Worm (Caenorhabditis elegans) whole organism, young adult: ENCODE measurements around the gene decr-1.1.
A peak's percentile ranks its signal among the peaks of the same experiment; 100 is the strongest.

Experiments
- B0035.1 ChIP-seq: sonication (generic microtip); optimal IDR thresholded peaks from 2 replicates; lab custom pipeline; 2016; ENCODE audit warnings: missing genetic modification characterization, mild to moderate bottlenecking, missing compliant biosample characterization, missing genotype, missing genetic modification reagents
- B0261.1 ChIP-seq: sonication (generic microtip); optimal IDR thresholded peaks from 2 replicates; lab custom pipeline; 2016; ENCODE audit warnings: mild to moderate bottlenecking, missing genetic modification characterization, moderate library complexity, missing compliant biosample characterization
- F10E7.11 ChIP-seq: sonication (generic microtip); optimal IDR thresholded peaks from 2 replicates; lab custom pipeline; 2017; ENCODE audit warnings: mild to moderate bottlenecking, missing genetic modification characterization, moderate library complexity, missing compliant biosample characterization
- F22D6.2 ChIP-seq: sonication (generic microtip); optimal IDR thresholded peaks from 2 replicates; lab custom pipeline; 2016; ENCODE audit warnings: mild to moderate bottlenecking, missing genetic modification characterization, missing compliant biosample characterization
- F49E8.2 ChIP-seq: sonication (generic microtip); optimal IDR thresholded peaks from 3 replicates; lab custom pipeline; 2017; ENCODE audit warnings: missing genetic modification characterization, mild to moderate bottlenecking, missing compliant biosample characterization, antibody characterized with exemption, moderate library complexity; ENCODE audit not compliant: insufficient read depth
- F55B11.4 ChIP-seq: sonication (generic microtip); optimal IDR thresholded peaks from 2 replicates; lab custom pipeline; 2016; ENCODE audit warnings: missing compliant biosample characterization, missing genetic modification characterization, borderline replicate concordance; ENCODE audit not compliant: insufficient read depth
- F57A8.1 ChIP-seq: fragments of 200-800 bp; sonication (Bioruptor generic); optimal IDR thresholded peaks from 2 replicates; lab custom pipeline; 2018; ENCODE audit warnings: mild to moderate bottlenecking, missing genetic modification characterization, moderate library complexity, missing compliant biosample characterization
- K11D2.4 ChIP-seq: fragments of 200-800 bp; sonication (Bioruptor generic); IDR thresholded peaks from 2 replicates; pipeline ENCODE4 v1.3.6; 2022; ENCODE audit warnings: missing genetic modification reagents, missing genetic modification characterization, missing compliant biosample characterization
- K12H6.12 ChIP-seq: fragments of 200-800 bp; sonication (Bioruptor generic); optimal IDR thresholded peaks from 2 replicates; lab custom pipeline; 2018; ENCODE audit warnings: mild to moderate bottlenecking, missing genetic modification characterization, missing compliant biosample characterization
- ZK185.1 ChIP-seq: sonication (generic microtip); optimal IDR thresholded peaks from 2 replicates; lab custom pipeline; 2016; ENCODE audit warnings: mild to moderate bottlenecking, missing genetic modification characterization, missing compliant biosample characterization; ENCODE audit not compliant: poor library complexity, severe bottlenecking
- atf-7 ChIP-seq: sonication (generic microtip); optimal IDR thresholded peaks from 2 replicates; lab custom pipeline; 2017; ENCODE audit warnings: mild to moderate bottlenecking, missing genetic modification characterization, missing compliant biosample characterization
- attf-3 ChIP-seq: fragments of 200-800 bp; sonication (Bioruptor generic); conservative IDR thresholded peaks from 2 replicates; pipeline ENCODE4 v1.3.6; 2022; ENCODE audit warnings: missing genetic modification reagents, missing genetic modification characterization, missing compliant biosample characterization
- cebp-2 ChIP-seq: fragments of 200-800 bp; sonication (Bioruptor generic); IDR thresholded peaks from 2 replicates; pipeline ENCODE4 v1.3.6; 2022; ENCODE audit warnings: missing genetic modification characterization, missing compliant biosample characterization
- ceh-27 ChIP-seq: fragments of 200-800 bp; sonication (Bioruptor generic); optimal IDR thresholded peaks from 2 replicates; lab custom pipeline; 2018; ENCODE audit warnings: mild to moderate bottlenecking, missing genetic modification characterization, moderate library complexity, missing compliant biosample characterization
- ceh-40 ChIP-seq: fragments of 200-800 bp; sonication (Bioruptor generic); IDR thresholded peaks from 2 replicates; pipeline ENCODE4 v1.3.6; 2022; ENCODE audit warnings: missing genetic modification characterization, missing compliant biosample characterization
- ceh-58 ChIP-seq: fragments of 200-800 bp; sonication (Bioruptor generic); IDR thresholded peaks from 2 replicates; pipeline ENCODE4 v1.3.6; 2022; ENCODE audit warnings: missing genetic modification characterization, missing compliant biosample characterization
- ceh-91 ChIP-seq: fragments of 200-800 bp; sonication (Bioruptor generic); IDR thresholded peaks from 2 replicates; pipeline ENCODE4 v1.3.6; 2022; ENCODE audit warnings: missing genetic modification reagents, missing genetic modification characterization, missing compliant biosample characterization
- dox-1 ChIP-seq: fragments of 200-800 bp; sonication (Bioruptor generic); IDR thresholded peaks from 2 replicates; pipeline ENCODE4 v1.3.6; 2022; ENCODE audit warnings: missing genetic modification reagents, missing genetic modification characterization, missing compliant biosample characterization
- dpff-1 ChIP-seq: sonication (generic microtip); optimal IDR thresholded peaks from 2 replicates; lab custom pipeline; 2017; ENCODE audit warnings: mild to moderate bottlenecking, missing genetic modification characterization, missing compliant biosample characterization
- dpl-1 ChIP-seq: fragments of 150-350 bp; optimal IDR thresholded peaks from 2 replicates; lab custom pipeline; 2014; ENCODE audit warnings: missing biosample characterization, missing genetic modification reagents, missing genetic modification characterization
- hlh-26 ChIP-seq: fragments of 200-800 bp; sonication (Bioruptor generic); conservative IDR thresholded peaks from 2 replicates; pipeline ENCODE4 v1.3.6; 2022; ENCODE audit warnings: missing genetic modification reagents, missing genetic modification characterization, missing compliant biosample characterization
- hmg-1.2 ChIP-seq: fragments of 200-800 bp; sonication (Bioruptor generic); IDR thresholded peaks from 2 replicates; pipeline ENCODE4 v1.3.6; 2022; ENCODE audit warnings: missing genetic modification reagents, missing genetic modification characterization, missing compliant biosample characterization
- hsf-1 ChIP-seq: fragments of 200-800 bp; sonication (Bioruptor generic); IDR thresholded peaks from 2 replicates; pipeline ENCODE4 v1.3.6; 2022; ENCODE audit warnings: missing genetic modification reagents, missing genetic modification characterization, missing compliant biosample characterization
- let-526 ChIP-seq: fragments of 200-800 bp; sonication (Bioruptor generic); IDR thresholded peaks from 2 replicates; pipeline ENCODE4 v1.3.6; 2022; ENCODE audit warnings: missing genetic modification reagents, missing genetic modification characterization, missing compliant biosample characterization
- lin-54 ChIP-seq: fragments of 200-800 bp; sonication (Bioruptor generic); optimal IDR thresholded peaks from 2 replicates; lab custom pipeline; 2018; ENCODE audit warnings: mild to moderate bottlenecking, missing genetic modification characterization, missing compliant biosample characterization
- lir-1 ChIP-seq: fragments of 200-800 bp; sonication (Bioruptor generic); conservative IDR thresholded peaks from 2 replicates; pipeline ENCODE4 v1.3.6; 2022; ENCODE audit warnings: missing genetic modification reagents, missing genetic modification characterization, missing compliant biosample characterization
- nfya-1 ChIP-seq: sonication (generic microtip); optimal IDR thresholded peaks from 2 replicates; lab custom pipeline; 2017; ENCODE audit warnings: antibody characterized with exemption, missing compliant biosample characterization, missing genetic modification characterization, borderline replicate concordance; ENCODE audit not compliant: insufficient read depth
- nfyb-1 ChIP-seq: fragments of 200-800 bp; sonication (Bioruptor generic); IDR thresholded peaks from 2 replicates; pipeline ENCODE4 v1.3.6; 2022; ENCODE audit warnings: missing genetic modification reagents, missing genetic modification characterization, missing compliant biosample characterization
- nhr-179 ChIP-seq: sonication (generic microtip); optimal IDR thresholded peaks from 2 replicates; lab custom pipeline; 2016; ENCODE audit warnings: mild to moderate bottlenecking, missing genetic modification characterization, missing compliant biosample characterization
- nhr-27 ChIP-seq: fragments of 200-800 bp; sonication (Bioruptor generic); optimal IDR thresholded peaks from 2 replicates; lab custom pipeline; 2018; ENCODE audit warnings: mild to moderate bottlenecking, missing genetic modification characterization, moderate library complexity, missing compliant biosample characterization
- nhr-80 ChIP-seq: sonication (generic microtip); optimal IDR thresholded peaks from 2 replicates; lab custom pipeline; 2016; ENCODE audit warnings: missing genetic modification characterization, missing compliant biosample characterization
- nhr-90 ChIP-seq: sonication (generic microtip); optimal IDR thresholded peaks from 2 replicates; lab custom pipeline; 2016; ENCODE audit warnings: missing genotype, mild to moderate bottlenecking, missing genetic modification characterization, missing compliant biosample characterization
- rec-8 ChIP-seq, 2 experiments: sonication (generic microtip); optimal IDR thresholded peaks; 2 replicates each; lab custom pipeline; 2016; ENCODE audit warnings: mild to moderate bottlenecking in 2 of 2, missing genetic modification characterization in 2 of 2, missing genetic modification reagents in 2 of 2, missing genotype in 2 of 2, missing biosample characterization in 1 of 2, missing compliant biosample characterization in 1 of 2, moderate library complexity in 1 of 2
- unc-62 ChIP-seq: fragments of 150-350 bp; optimal IDR thresholded peaks from 2 replicates; lab custom pipeline; 2014; ENCODE audit warnings: missing biosample characterization, missing genetic modification reagents, missing genetic modification characterization
- ztf-28 ChIP-seq: fragments of 200-800 bp; sonication (Bioruptor generic); IDR thresholded peaks from 2 replicates; pipeline ENCODE4 v1.3.6; 2022; ENCODE audit warnings: missing genetic modification reagents, missing genetic modification characterization, missing compliant biosample characterization
- ztf-6 ChIP-seq: fragments of 200-800 bp; sonication (Bioruptor generic); IDR thresholded peaks from 2 replicates; pipeline ENCODE4 v1.3.6; 2022; ENCODE audit warnings: missing genetic modification reagents, missing genetic modification characterization, missing compliant biosample characterization

Gene decr-1.1

ce11 chrV:13782190-13782589, at the start of gene decr-1.1:
Gene decr-1.1, plus strand, starts transcription at chrV:13782399.
- TF ChIP-seq nhr-80 (tag; lab: Kevin White, UChicago) (peak; percentile 30), nhr-27 (tag; lab: Kevin White, UChicago) (no peak), ceh-27 (GFP tag; lab: Kevin White, UChicago) (no peak), dox-1 (GFP tag; lab: Robert Waterston, UW) (0 out of 2 replicates have a peak, but pooled peaks have one; percentile 18), lin-54 (no peak), ZK185.1 (tag; lab: Kevin White, UChicago) (peak; percentile 25)

ce11 chrV:13736147-13736546, 46.1 kb upstream of the decr-1.1 start, which contains the start of gene F35E12.6:
Gene F35E12.6, minus strand, starts transcription at chrV:13736247.
- TF ChIP-seq B0035.1 (tag; lab: Kevin White, UChicago) (no peak), attf-3 (no peak), nhr-80 (tag; lab: Kevin White, UChicago) (peak; percentile 20), K11D2.4 (GFP tag; lab: Robert Waterston, UW) (no peak), ceh-91 (GFP tag; lab: Robert Waterston, UW) (no peak)

ce11 chrV:13738374-13738773, 43.8 kb upstream of the decr-1.1 start, which contains the start of gene irg-5:
Gene irg-5, minus strand, starts transcription at chrV:13738474.
- TF ChIP-seq ceh-58 (no peak), dpff-1 (tag; lab: Kevin White, UChicago) (no peak), ceh-40 (GFP tag; lab: Robert Waterston, UW) (no peak), unc-62 (GFP tag; lab: Kevin White, UChicago) (no peak), F49E8.2 (no peak), ztf-28 (no peak), F57A8.1 (GFP tag; lab: Kevin White, UChicago) (no peak), lir-1 (GFP tag; lab: Robert Waterston, UW) (no peak), nfyb-1 (GFP tag; lab: Robert Waterston, UW) (no peak), dpl-1 (GFP tag; lab: Kevin White, UChicago) (no peak), ztf-6 (GFP tag; lab: Robert Waterston, UW) (no peak), rec-8 (tag; optimal IDR thresholded peaks at IDR 0.05; lab: Kevin White, UChicago) (no peak), hmg-1.2 (GFP tag; lab: Robert Waterston, UW) (no peak), cebp-2 (GFP tag; lab: Robert Waterston, UW) (no peak), K12H6.12 (tag; lab: Kevin White, UChicago) (no peak), nhr-179 (tag; lab: Kevin White, UChicago) (no peak), hlh-26 (GFP tag; lab: Robert Waterston, UW) (no peak), F10E7.11 (tag; lab: Kevin White, UChicago) (no peak), atf-7 (tag; lab: Kevin White, UChicago) (no peak), F22D6.2 (tag; lab: Kevin White, UChicago) (no peak)
- TF ChIP-seq, all 124 proteins: peak for 0

- TF ChIP-seq let-526 (GFP tag; lab: Robert Waterston, UW) (no peak), nhr-80 (tag; lab: Kevin White, UChicago) (peak; percentile 49), nhr-27 (tag; lab: Kevin White, UChicago) (no peak), ceh-58 (no peak), B0261.1 (no peak), F55B11.4 (no peak), hsf-1 (GFP tag; lab: Robert Waterston, UW) (no peak), nhr-90 (tag; lab: Kevin White, UChicago) (no peak), nfya-1 (tag; lab: Kevin White, UChicago) (no peak)
These were observed 42.3 kb upstream of the decr-1.1 start for ce11 chrV:13739901-13740300.
